Worm (Caenorhabditis elegans): ENCODE results near the gene col-184.
A peak's percentile ranks its signal among the peaks of the same experiment; 100 is the strongest.

col-184 gene

DNA sequence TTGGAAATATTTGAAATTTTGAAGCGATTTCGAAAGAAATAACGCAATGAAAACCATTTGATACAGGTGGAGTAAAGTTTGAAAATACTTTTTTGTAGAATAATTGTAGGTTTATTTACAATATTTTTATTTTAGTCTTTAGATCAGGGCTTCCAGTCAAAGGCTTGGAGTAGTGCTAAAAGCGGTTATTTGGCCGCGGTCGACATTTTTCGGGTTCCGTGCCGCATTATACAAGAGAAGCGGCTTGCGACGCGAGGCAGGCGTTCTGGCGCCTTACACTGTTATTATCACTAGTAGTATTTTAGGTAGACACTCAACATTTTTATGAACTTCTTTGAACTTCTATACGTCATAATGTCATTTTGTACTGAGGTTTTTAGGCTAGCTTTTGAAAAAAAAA is 37.2 kb downstream of the col-184 start:
- TF ChIP-seq bed-3 (GFP tag; optimal IDR thresholded peaks at IDR 0.05): no peak
- no peak for TF ChIP-seq ceh-43 (GFP tag; optimal IDR thresholded peaks at IDR 0.05)
- TF ChIP-seq nhr-76 (tag; optimal IDR thresholded peaks at IDR 0.05): no peak
- no peak for TF ChIP-seq unc-62 (GFP tag; optimal IDR thresholded peaks at IDR 0.05)
- no peak for TF ChIP-seq snpc-4 (tag; optimal IDR thresholded peaks at IDR 0.05)
- no peak for TF ChIP-seq mls-2 (tag; optimal IDR thresholded peaks at IDR 0.05)
- no peak for TF ChIP-seq ztf-11 (tag; optimal IDR thresholded peaks at IDR 0.05)
- TF ChIP-seq nhr-12 (tag; optimal IDR thresholded peaks at IDR 0.05): no peak

ce11 chrX:13507233-13507632 is 38.0 kb downstream of the col-184 start, which contains the start of gene H06A10.1:
H06A10.1 (plus strand) TSS chrX:13507533.
- TF ChIP-seq lin-13 (tag; optimal IDR thresholded peaks at IDR 0.05) (no peak), elt-1 (tag; optimal IDR thresholded peaks at IDR 0.05; ENCODE audit: borderline replicate concordance, insufficient read depth) (no peak), snpc-4 (tag; optimal IDR thresholded peaks at IDR 0.05) (no peak), lsy-2 (tag; optimal IDR thresholded peaks at IDR 0.05) (no peak), sptf-1 (tag; optimal IDR thresholded peaks at IDR 0.05) (no peak), ham-2 (GFP tag; optimal IDR thresholded peaks at IDR 0.05) (no peak), mab-5 (tag; optimal IDR thresholded peaks at IDR 0.05) (no peak), blmp-1 (tag; optimal IDR thresholded peaks at IDR 0.05) (no peak), nhr-12 (tag; optimal IDR thresholded peaks at IDR 0.05) (no peak), drap-1 (GFP tag; optimal IDR thresholded peaks at IDR 0.05) (no peak), cnd-1 (tag; optimal IDR thresholded peaks at IDR 0.05) (no peak), ceh-39 (tag; optimal IDR thresholded peaks at IDR 0.05) (no peak), mls-2 (tag; optimal IDR thresholded peaks at IDR 0.05) (no peak), nhr-28 (tag; optimal IDR thresholded peaks at IDR 0.05) (no peak), tbx-8 (GFP tag; optimal IDR thresholded peaks at IDR 0.05) (no peak), ces-1 (GFP tag; optimal IDR thresholded peaks at IDR 0.05) (no peak), ceh-83 (GFP tag; optimal IDR thresholded peaks at IDR 0.05) (no peak), unc-120 (tag; optimal IDR thresholded peaks at IDR 0.05; ENCODE audit: poor library complexity, severe bottlenecking) (no peak), hlh-1 (tag; optimal IDR thresholded peaks at IDR 0.05) (no peak)

- TF ChIP-seq ceh-43 (GFP tag; optimal IDR thresholded peaks at IDR 0.05): no peak
- TF ChIP-seq nhr-12 (tag; optimal IDR thresholded peaks at IDR 0.05): no peak
- no peak for TF ChIP-seq lsy-2 (tag; optimal IDR thresholded peaks at IDR 0.05)
- no peak for TF ChIP-seq drap-1 (GFP tag; optimal IDR thresholded peaks at IDR 0.05)
- no peak for TF ChIP-seq ceh-39 (tag; optimal IDR thresholded peaks at IDR 0.05)
These were observed 41.1 kb downstream of the col-184 start for ce11 chrX:13510234-13510837.

DNA sequence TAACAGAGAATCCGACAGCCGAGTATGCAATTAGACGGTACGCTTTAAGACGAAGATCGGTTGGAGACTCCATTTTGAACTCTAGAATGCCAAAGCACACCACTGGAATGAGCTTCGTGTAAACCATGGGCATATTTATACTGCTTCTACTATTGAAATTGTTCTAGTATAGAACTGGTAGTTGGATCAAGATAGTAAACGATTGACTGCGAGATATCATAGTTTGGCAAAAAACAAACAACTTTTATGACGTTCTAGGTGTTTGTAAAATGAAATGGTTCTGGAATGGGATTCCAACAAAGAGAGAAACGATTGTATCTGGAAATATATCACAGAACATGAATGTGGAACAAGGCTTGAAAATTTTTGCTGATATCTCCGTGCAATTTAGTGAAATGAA is 41.7 kb downstream of the col-184 start, which contains the start of gene col-185:
Gene col-185, minus strand, starts transcription at position 101 of the 400 bp plus-strand sequence.
- TF ChIP-seq flh-1 (GFP tag; optimal IDR thresholded peaks at IDR 0.05) (no peak), lsy-2 (tag; optimal IDR thresholded peaks at IDR 0.05) (no peak), pha-4 (tag; optimal IDR thresholded peaks at IDR 0.05) (no peak), zip-8 (tag; optimal IDR thresholded peaks at IDR 0.05) (no peak), ztf-11 (tag; optimal IDR thresholded peaks at IDR 0.05) (no peak), nhr-237 (tag; optimal IDR thresholded peaks at IDR 0.05) (no peak), mls-2 (tag; optimal IDR thresholded peaks at IDR 0.05) (no peak), nhr-12 (tag; optimal IDR thresholded peaks at IDR 0.05) (no peak), ces-1 (GFP tag; optimal IDR thresholded peaks at IDR 0.05) (no peak), ceh-83 (GFP tag; optimal IDR thresholded peaks at IDR 0.05) (no peak), nhr-28 (tag; optimal IDR thresholded peaks at IDR 0.05) (no peak), M03D4.4 (tag; optimal IDR thresholded peaks at IDR 0.05) (no peak), hlh-1 (tag; optimal IDR thresholded peaks at IDR 0.05) (no peak), nhr-2 (tag; optimal IDR thresholded peaks at IDR 0.05) (no peak), ceh-39 (tag; optimal IDR thresholded peaks at IDR 0.05) (no peak), drap-1 (GFP tag; optimal IDR thresholded peaks at IDR 0.05) (no peak), lin-13 (tag; optimal IDR thresholded peaks at IDR 0.05) (no peak)

DNA sequence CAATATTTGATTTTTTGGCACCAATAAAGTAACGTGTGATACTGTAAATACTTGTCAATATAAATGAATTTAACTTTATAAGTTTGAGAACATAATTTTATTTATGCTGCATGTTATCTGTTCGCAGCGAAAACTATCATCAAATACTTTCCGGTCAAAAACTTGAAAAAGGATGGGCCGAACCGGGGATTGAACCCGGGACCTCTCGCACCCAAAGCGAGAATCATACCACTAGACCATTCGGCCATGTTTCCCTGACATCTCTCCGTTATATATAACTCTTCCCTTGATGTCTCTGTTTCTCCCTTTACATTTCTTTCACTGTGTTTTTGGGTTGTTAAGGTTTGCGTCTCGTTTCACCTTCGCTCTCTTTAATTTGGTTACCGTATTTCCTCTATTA is 42.5 kb downstream of the col-184 start:
- TF ChIP-seq zip-8 (tag; optimal IDR thresholded peaks at IDR 0.05): no peak
- TF ChIP-seq mep-1 (tag; optimal IDR thresholded peaks at IDR 0.05): peak; percentile 35
- peak; percentile 53 for TF ChIP-seq tbx-8 (GFP tag; optimal IDR thresholded peaks at IDR 0.05)
- TF ChIP-seq nhr-237 (tag; optimal IDR thresholded peaks at IDR 0.05): no peak
- no peak for TF ChIP-seq nhr-12 (tag; optimal IDR thresholded peaks at IDR 0.05)
- TF ChIP-seq sem-2 (GFP tag; optimal IDR thresholded peaks at IDR 0.05): peak; percentile 72
- peak; percentile 47 for TF ChIP-seq nhr-28 (tag; optimal IDR thresholded peaks at IDR 0.05)
- TF ChIP-seq ceh-83 (GFP tag; optimal IDR thresholded peaks at IDR 0.05): peak; percentile 80
- TF ChIP-seq cnd-1 (tag; optimal IDR thresholded peaks at IDR 0.05): peak; percentile 90
- peak; percentile 84 for TF ChIP-seq drap-1 (GFP tag; optimal IDR thresholded peaks at IDR 0.05)
- peak; percentile 8 for TF ChIP-seq lsy-2 (tag; optimal IDR thresholded peaks at IDR 0.05)
- TF ChIP-seq sptf-1 (tag; optimal IDR thresholded peaks at IDR 0.05): peak; percentile 87
- TF ChIP-seq ceh-43 (GFP tag; optimal IDR thresholded peaks at IDR 0.05): peak; percentile 82
- TF ChIP-seq ceh-39 (tag; optimal IDR thresholded peaks at IDR 0.05): no peak
- peak; percentile 79 for TF ChIP-seq M03D4.4 (tag; optimal IDR thresholded peaks at IDR 0.05)
- TF ChIP-seq unc-120 (tag; optimal IDR thresholded peaks at IDR 0.05; ENCODE audit: poor library complexity, severe bottlenecking): peak; percentile 86
- peak; percentile 17 for TF ChIP-seq lin-13 (tag; optimal IDR thresholded peaks at IDR 0.05)
- TF ChIP-seq bed-3 (GFP tag; optimal IDR thresholded peaks at IDR 0.05): peak; percentile 79
- peak; percentile 44 for TF ChIP-seq ham-2 (GFP tag; optimal IDR thresholded peaks at IDR 0.05)
- TF ChIP-seq lin-32 (GFP tag; optimal IDR thresholded peaks at IDR 0.05): peak; percentile 67
- TF ChIP-seq snpc-4 (tag; optimal IDR thresholded peaks at IDR 0.05): no peak
- peak; percentile 14 for TF ChIP-seq ces-1 (GFP tag; optimal IDR thresholded peaks at IDR 0.05)
- peak; percentile 87 for TF ChIP-seq mls-2 (tag; optimal IDR thresholded peaks at IDR 0.05)
- peak; percentile 39 for TF ChIP-seq flh-1 (GFP tag; optimal IDR thresholded peaks at IDR 0.05)
- peak; percentile 29 for TF ChIP-seq unc-62 (GFP tag; optimal IDR thresholded peaks at IDR 0.05)
